Worm (Caenorhabditis elegans): ENCODE results near the gene F09E5.11.
"Not testable (repeated sequence)": the region's sequence is repeated elsewhere in the genome, so short reads cannot be mapped to it uniquely, and the experiment has no call there.

DNA sequence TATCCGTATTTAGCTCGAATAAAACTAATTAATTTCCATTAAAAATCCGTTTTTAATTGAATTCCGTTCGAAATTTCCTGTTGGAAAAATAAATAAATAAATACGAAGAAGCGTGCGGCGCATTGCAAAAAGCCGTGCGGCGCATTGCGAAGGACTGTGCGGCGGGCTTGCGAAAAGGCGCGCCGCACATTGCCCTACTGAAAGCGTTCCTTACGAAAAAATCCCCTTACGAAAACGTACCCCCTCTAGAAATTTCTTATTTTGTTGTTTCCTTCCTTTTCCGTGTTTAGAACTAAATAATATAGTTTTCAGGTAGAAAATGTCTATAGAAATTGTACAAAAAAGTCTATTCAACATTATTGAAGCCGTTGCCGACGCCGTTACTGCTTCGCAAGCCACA, 7.6 kb downstream of the F09E5.11 start, which contains the start of gene F09E5.8:
- TF ChIP-seq him-1, dao-5, W03F9.2 (tag; optimal IDR thresholded peaks at IDR 0.05): not testable (repeated sequence)
